Fruit fly (Drosophila melanogaster): Measurements from ENCODE around the gene Patr-1.

Gene Patr-1

DNA sequence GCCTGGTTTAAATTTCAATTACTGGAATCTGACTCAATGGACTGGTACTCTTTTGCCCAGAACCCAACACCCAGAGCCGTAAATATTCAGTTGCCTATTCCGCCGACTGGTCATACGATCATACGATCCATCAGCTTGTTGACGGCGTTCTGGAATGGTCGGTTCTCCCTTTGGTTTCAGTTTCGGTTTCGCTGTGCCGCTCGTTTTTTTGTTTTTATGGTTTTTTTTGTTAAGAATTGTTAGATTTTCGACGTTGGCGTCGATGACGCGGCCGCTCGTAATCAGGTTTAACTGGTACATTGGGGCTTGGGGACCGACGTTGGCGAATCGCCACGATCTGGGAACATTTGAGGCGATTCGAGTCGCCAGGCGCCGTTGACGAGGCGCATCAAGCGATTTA, 19.3 kb downstream of the Patr-1 start:
- TF ChIP-seq ovo (GFP tag; optimal IDR thresholded peaks at IDR 0.05) = no peak
- no peak for TF ChIP-seq Hr96 (GFP tag; optimal IDR thresholded peaks at IDR 0.05)
- peak; percentile 14 for TF ChIP-seq CG12768 (GFP tag; optimal IDR thresholded peaks at IDR 0.05)
- no peak for TF ChIP-seq cnc (optimal IDR thresholded peaks at IDR 0.05)
- no peak for TF ChIP-seq CG5204 (GFP tag; optimal IDR thresholded peaks at IDR 0.05)
- TF ChIP-seq tj (GFP tag; optimal IDR thresholded peaks at IDR 0.05) = peak; percentile 36

DNA sequence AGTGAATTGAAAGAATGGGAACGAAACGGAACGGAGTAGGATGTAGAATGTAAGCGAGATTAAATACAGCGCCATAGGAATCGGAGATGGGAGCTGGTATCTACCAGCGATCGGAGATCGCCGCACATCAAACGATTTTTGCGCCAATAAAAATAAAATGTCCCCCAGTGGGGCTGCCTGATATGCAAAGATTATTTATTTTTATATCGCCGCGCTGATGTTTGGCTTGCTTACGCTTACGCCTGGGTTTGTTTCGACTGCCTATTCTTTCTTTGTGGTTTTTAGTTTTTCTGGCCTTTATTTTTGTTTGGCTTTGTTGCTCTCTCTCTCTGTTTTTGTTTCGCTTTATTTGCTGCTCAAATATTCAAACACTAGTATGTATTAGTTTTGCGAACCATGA, 20.4 kb downstream of the Patr-1 start:
- no peak for TF ChIP-seq CG14711 (tag; optimal IDR thresholded peaks at IDR 0.05)
- no peak for TF ChIP-seq toe (GFP tag; optimal IDR thresholded peaks at IDR 0.05)
- no peak for TF ChIP-seq CG7101 (tag; optimal IDR thresholded peaks at IDR 0.05)
- no peak for TF ChIP-seq CG11617 (GFP tag; optimal IDR thresholded peaks at IDR 0.05)

DNA sequence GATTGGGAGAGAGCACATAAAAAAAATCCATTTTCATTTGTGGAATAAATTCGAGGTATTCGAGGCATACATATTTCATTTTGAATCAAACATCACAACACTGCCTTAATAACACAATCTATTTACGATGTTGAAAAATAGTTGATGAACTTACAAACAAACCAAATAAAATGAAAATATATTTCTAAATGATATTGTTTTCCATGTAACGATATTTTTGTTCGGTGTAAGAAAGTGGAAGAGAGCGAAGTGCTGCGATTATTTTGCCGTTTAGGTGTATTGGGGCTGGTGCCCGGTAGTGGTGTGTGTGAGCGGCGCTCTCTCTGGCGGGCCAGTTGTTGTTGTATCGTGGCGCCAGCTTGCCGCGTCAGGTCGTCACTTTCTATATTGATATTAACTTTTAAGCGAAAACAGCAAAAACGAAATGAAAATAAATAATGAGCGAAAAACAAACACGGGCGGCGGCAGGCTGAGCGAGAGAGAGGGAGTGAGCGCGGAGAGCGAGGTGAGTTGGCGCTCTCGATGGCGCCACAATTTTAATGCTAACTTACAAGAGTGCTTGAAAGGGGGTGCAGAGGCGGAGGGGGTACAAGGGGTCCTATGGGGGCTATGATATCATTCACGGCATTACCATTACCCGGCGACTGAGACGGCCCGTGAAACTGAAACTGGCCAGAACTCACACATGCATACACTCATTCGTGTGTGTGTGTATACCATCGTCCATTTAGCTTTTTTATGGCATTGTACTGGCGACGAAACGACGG, 21.8 kb downstream of the Patr-1 start:
- peak; percentile 79 for TF ChIP-seq bab1 (GFP tag; optimal IDR thresholded peaks at IDR 0.05)
- TF ChIP-seq CG14711 (tag; optimal IDR thresholded peaks at IDR 0.05) = peak; percentile 87
- TF ChIP-seq tj (GFP tag; optimal IDR thresholded peaks at IDR 0.05) = peak; percentile 88
- TF ChIP-seq Crg-1 (GFP tag; optimal IDR thresholded peaks at IDR 0.05) = peak; percentile 94
- peak; percentile 53 for TF ChIP-seq toe (GFP tag; optimal IDR thresholded peaks at IDR 0.05)
- TF ChIP-seq CG11617 (GFP tag; optimal IDR thresholded peaks at IDR 0.05) = peak; percentile 90
- TF ChIP-seq CG33017 (tag; optimal IDR thresholded peaks at IDR 0.05) = peak; percentile 87
- TF ChIP-seq CG12768 (GFP tag; optimal IDR thresholded peaks at IDR 0.05) = peak; percentile 94
- peak; percentile 76 for TF ChIP-seq pad (GFP tag; optimal IDR thresholded peaks at IDR 0.05)
- peak; percentile 89 for TF ChIP-seq CG7101 (tag; optimal IDR thresholded peaks at IDR 0.05)
- TF ChIP-seq CG5204 (GFP tag; optimal IDR thresholded peaks at IDR 0.05) = peak; percentile 84
- TF ChIP-seq ovo (GFP tag; optimal IDR thresholded peaks at IDR 0.05) = peak; percentile 76
- TF ChIP-seq Clk (GFP tag; optimal IDR thresholded peaks at IDR 0.05) = peak; percentile 61
- TF ChIP-seq CG7045 (GFP tag; optimal IDR thresholded peaks at IDR 0.05) = peak; percentile 91
- peak; percentile 74 for TF ChIP-seq Hr96 (GFP tag; optimal IDR thresholded peaks at IDR 0.05)
- peak; percentile 78 for TF ChIP-seq Mnt (GFP tag; optimal IDR thresholded peaks at IDR 0.05)
- no peak for TF ChIP-seq cnc (optimal IDR thresholded peaks at IDR 0.05)
- peak; percentile 91 for TF ChIP-seq kay (GFP tag; ENCODE audit: borderline replicate concordance)
- peak; percentile 96 for TF ChIP-seq cic (GFP tag; optimal IDR thresholded peaks at IDR 0.05)
- peak; percentile 68 for TF ChIP-seq CG1620 (GFP tag; optimal IDR thresholded peaks at IDR 0.05)

DNA sequence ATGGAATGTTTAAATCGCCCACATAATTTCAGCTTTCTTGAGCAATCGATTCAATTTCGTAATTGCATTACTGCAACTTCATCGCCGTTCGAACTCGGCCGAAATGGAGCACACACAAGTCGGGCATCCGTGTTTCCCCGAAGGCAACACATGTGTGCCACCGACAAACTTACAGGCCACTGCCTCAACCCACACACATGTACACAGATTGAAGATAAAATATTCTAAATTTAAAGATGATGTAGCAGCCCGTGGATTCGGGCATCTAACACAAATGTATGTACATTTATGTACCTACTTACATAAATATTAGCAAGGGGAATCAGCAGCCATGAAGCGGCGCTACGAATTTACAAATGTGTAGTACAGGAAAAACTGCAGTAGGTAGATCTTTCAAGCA, 22.7 kb downstream of the Patr-1 start:
- no peak for TF ChIP-seq CG5204 (GFP tag; optimal IDR thresholded peaks at IDR 0.05)
- peak; percentile 81 for TF ChIP-seq kay (GFP tag; ENCODE audit: borderline replicate concordance)
- no peak for TF ChIP-seq pad (GFP tag; optimal IDR thresholded peaks at IDR 0.05)

DNA sequence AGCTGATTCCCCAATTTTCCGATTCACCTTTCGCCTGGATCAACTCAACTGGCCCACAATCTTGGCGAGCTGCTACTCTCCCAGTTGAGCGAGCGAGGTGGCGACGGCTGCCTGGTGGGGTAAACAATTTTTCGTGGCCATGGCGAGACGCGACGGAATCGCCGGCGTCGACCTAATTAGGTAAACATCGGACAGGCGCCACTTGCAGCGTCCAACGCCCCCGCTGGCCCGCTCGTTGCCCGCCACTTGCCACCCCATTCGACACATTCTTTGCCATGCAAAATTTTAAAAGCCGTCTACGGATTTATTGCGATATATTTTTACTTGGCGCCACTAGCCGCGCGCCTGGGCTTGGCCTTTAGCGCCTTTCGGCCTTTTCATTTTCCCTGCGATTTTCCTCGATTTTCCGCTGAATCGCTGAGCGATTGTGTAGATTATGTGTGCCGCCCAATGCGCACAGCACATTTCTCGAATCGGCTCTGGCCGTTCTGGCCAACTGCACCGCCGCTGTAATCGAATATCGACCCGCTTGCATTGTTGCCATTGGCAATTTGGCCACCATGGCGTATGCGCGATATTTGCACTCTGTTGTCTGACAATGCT, 23.6 kb downstream of the Patr-1 start:
- TF ChIP-seq CG11617 (GFP tag; optimal IDR thresholded peaks at IDR 0.05) (no peak), CG33017 (tag; optimal IDR thresholded peaks at IDR 0.05) (no peak), CG14711 (tag; optimal IDR thresholded peaks at IDR 0.05) (no peak), Crg-1 (GFP tag; optimal IDR thresholded peaks at IDR 0.05) (no peak), cic (GFP tag; optimal IDR thresholded peaks at IDR 0.05) (no peak), bab1 (GFP tag; optimal IDR thresholded peaks at IDR 0.05) (no peak), kay (GFP tag; ENCODE audit: borderline replicate concordance) (no peak), toe (GFP tag; optimal IDR thresholded peaks at IDR 0.05) (no peak), Mnt (GFP tag; optimal IDR thresholded peaks at IDR 0.05) (no peak), CG5204 (GFP tag; optimal IDR thresholded peaks at IDR 0.05) (no peak), ovo (GFP tag; optimal IDR thresholded peaks at IDR 0.05) (no peak)

DNA sequence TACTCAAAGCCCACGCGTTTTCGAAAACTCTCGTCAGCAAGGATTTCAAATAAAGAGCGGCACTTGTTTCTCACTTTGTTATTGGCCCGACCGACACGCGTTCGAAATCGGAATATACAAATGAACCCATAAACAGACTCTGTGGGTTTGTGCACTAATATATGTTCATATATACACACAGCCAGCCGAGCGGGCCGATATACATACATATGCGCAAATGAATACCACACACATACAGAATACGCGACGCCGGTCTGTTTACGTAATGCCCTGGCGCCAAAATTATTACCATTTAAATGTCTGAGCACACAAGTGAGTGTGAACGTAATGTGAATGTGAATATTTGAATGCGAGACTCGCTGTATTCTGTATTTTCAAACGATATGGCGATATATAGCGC, 24.4 kb downstream of the Patr-1 start:
- TF ChIP-seq kay (GFP tag; ENCODE audit: borderline replicate concordance) (peak; percentile 81), ovo (GFP tag; optimal IDR thresholded peaks at IDR 0.05) (no peak), CG12768 (GFP tag; optimal IDR thresholded peaks at IDR 0.05) (peak; percentile 16), CG5204 (GFP tag; optimal IDR thresholded peaks at IDR 0.05) (no peak), cic (GFP tag; optimal IDR thresholded peaks at IDR 0.05) (peak; percentile 74), CG11617 (GFP tag; optimal IDR thresholded peaks at IDR 0.05) (no peak), CG7101 (tag; optimal IDR thresholded peaks at IDR 0.05) (peak; percentile 4), Crg-1 (GFP tag; optimal IDR thresholded peaks at IDR 0.05) (no peak), toe (GFP tag; optimal IDR thresholded peaks at IDR 0.05) (no peak), tj (GFP tag; optimal IDR thresholded peaks at IDR 0.05) (no peak), CG1620 (GFP tag; optimal IDR thresholded peaks at IDR 0.05) (no peak), Hr96 (GFP tag; optimal IDR thresholded peaks at IDR 0.05) (no peak), pad (GFP tag; optimal IDR thresholded peaks at IDR 0.05) (no peak)

Measured in whole organism, adult.